Worm (Caenorhabditis elegans): ENCODE results near the gene pezo-1.
A peak's percentile ranks its signal among the peaks of the same experiment; 100 is the strongest.

The pezo-1 gene

ce11 chrIV:9321039-9321851 lies 45.1 kb downstream of the pezo-1 start, which contains the start of the genes F49C12.12 and vha-17:
Gene F49C12.12, minus strand, starts transcription at chrIV:9321089.
Gene vha-17, plus strand, starts transcription at chrIV:9321801.
- TF ChIP-seq ceh-27 (GFP tag; optimal IDR thresholded peaks at IDR 0.05) (no peak), him-1 (tag; optimal IDR thresholded peaks at IDR 0.05) (peak; percentile 33), lsy-27 (tag; optimal IDR thresholded peaks at IDR 0.05; ENCODE audit: borderline replicate concordance, insufficient read depth) (no peak), lin-26 (GFP tag; IDR thresholded peaks at IDR 0.05) (no peak), dox-1 (GFP tag; IDR thresholded peaks at IDR 0.05) (peak; percentile 49; the same call in 1 of the 2 replicates), hrde-1 (tag; optimal IDR thresholded peaks at IDR 0.05; ENCODE audit: borderline replicate concordance) (no peak), hlh-26 (GFP tag; conservative IDR thresholded peaks at IDR 0.05) (no peak), F57A8.1 (GFP tag; optimal IDR thresholded peaks at IDR 0.05) (no peak), ceh-91 (GFP tag; IDR thresholded peaks at IDR 0.05) (no peak), let-607 (tag; optimal IDR thresholded peaks at IDR 0.05) (no peak), akir-1 (GFP tag; optimal IDR thresholded peaks at IDR 0.05) (no peak), bed-1 (GFP tag; IDR thresholded peaks at IDR 0.05) (no peak), lag-1 (GFP tag; IDR thresholded peaks at IDR 0.05) (no peak), ztf-22 (GFP tag; optimal IDR thresholded peaks at IDR 0.05) (no peak), Y53G8AR.9 (GFP tag; conservative IDR thresholded peaks at IDR 0.05) (no peak), die-1 (tag; optimal IDR thresholded peaks at IDR 0.05) (no peak), lin-54 (GFP tag; optimal IDR thresholded peaks at IDR 0.05) (peak; percentile 25), lir-1 (GFP tag; conservative IDR thresholded peaks at IDR 0.05) (no peak), Y79H2A.3 (GFP tag; conservative IDR thresholded peaks at IDR 0.05) (no peak), ccch-3 (GFP tag; optimal IDR thresholded peaks at IDR 0.05) (no peak), F37B4.10 (GFP tag; IDR thresholded peaks at IDR 0.05) (no peak), madf-10 (tag; optimal IDR thresholded peaks at IDR 0.05) (peak; percentile 8), nhr-80 (tag; optimal IDR thresholded peaks at IDR 0.05) (peak; percentile 82), Y95B8A.8 (GFP tag; IDR thresholded peaks at IDR 0.05) (no peak), ztf-18 (tag; optimal IDR thresholded peaks at IDR 0.05) (peak; percentile 13), ztf-26 (tag; optimal IDR thresholded peaks at IDR 0.05) (no peak), snpc-3.4 (tag; optimal IDR thresholded peaks at IDR 0.05) (no peak), madf-8 (GFP tag; conservative IDR thresholded peaks at IDR 0.05) (no peak), C17E4.6 (GFP tag; IDR thresholded peaks at IDR 0.05) (no peak), nfya-2 (GFP tag; IDR thresholded peaks at IDR 0.05) (no peak), fkh-3 (tag; optimal IDR thresholded peaks at IDR 0.05) (no peak), attf-5 (GFP tag; optimal IDR thresholded peaks at IDR 0.05) (peak; percentile 82), dpff-1 (tag; optimal IDR thresholded peaks at IDR 0.05) (no peak), lsl-1 (GFP tag; optimal IDR thresholded peaks at IDR 0.05) (peak; percentile 0), hmg-20 (GFP tag; IDR thresholded peaks at IDR 0.05) (no peak), F55B11.4 (tag; optimal IDR thresholded peaks at IDR 0.05; ENCODE audit: borderline replicate concordance, insufficient read depth) (no peak), ztf-6 (GFP tag; IDR thresholded peaks at IDR 0.05) (no peak), T26A5.8 (tag; optimal IDR thresholded peaks at IDR 0.05) (no peak), mcd-1 (GFP tag; IDR thresholded peaks at IDR 0.05) (0 out of 2 replicates have a peak, but pooled peaks have one; percentile 32), ekl-4 (GFP tag; IDR thresholded peaks at IDR 0.05) (0 out of 2 replicates have a peak, but pooled peaks have one; percentile 28), aptf-3 (GFP tag; IDR thresholded peaks at IDR 0.05) (no peak), hmg-1.2 (GFP tag; IDR thresholded peaks at IDR 0.05) (no peak), tbp1 (GFP tag; optimal IDR thresholded peaks at IDR 0.05) (no peak), athp-1 (tag; optimal IDR thresholded peaks at IDR 0.05) (no peak), cebp-1 (GFP tag; IDR thresholded peaks at IDR 0.05) (peak; percentile 82), cebp-1 (tag; optimal IDR thresholded peaks at IDR 0.05) (peak; percentile 98), F33H1.4 (GFP tag; IDR thresholded peaks at IDR 0.05) (no peak)
